Worm (Caenorhabditis elegans) whole organism, L3 larva: Measurements from ENCODE around the gene rsp-8.

Source experiments
- R02D3.7 ChIP-seq: fragments of 150-350 bp; optimal IDR thresholded peaks from 2 replicates; lab custom pipeline; 2014; ENCODE audit warnings: missing biosample characterization, missing genetic modification characterization
- ZK546.5 ChIP-seq: sonication (generic microtip); optimal IDR thresholded peaks from 2 replicates; lab custom pipeline; 2017; ENCODE audit warnings: missing biosample characterization, missing genetic modification characterization
- ama-1 ChIP-seq: fragments of 150-350 bp; optimal IDR thresholded peaks from 2 replicates; lab custom pipeline; 2018
- ceh-16 ChIP-seq: sonication (generic microtip); optimal IDR thresholded peaks from 2 replicates; lab custom pipeline; 2017; ENCODE audit warnings: missing biosample characterization, missing genetic modification characterization
- ceh-28 ChIP-seq: fragments of 150-350 bp; optimal IDR thresholded peaks from 2 replicates; lab custom pipeline; 2014; ENCODE audit warnings: missing biosample characterization, missing genetic modification reagents, missing genetic modification characterization
- ceh-82 ChIP-seq: fragments of 150-350 bp; optimal IDR thresholded peaks from 2 replicates; lab custom pipeline; 2014; ENCODE audit warnings: missing biosample characterization, missing genetic modification characterization
- elt-1 ChIP-seq: fragments of 150-350 bp; optimal IDR thresholded peaks from 2 replicates; lab custom pipeline; 2014; ENCODE audit warnings: missing biosample characterization, missing genetic modification characterization
- elt-2 ChIP-seq: sonication (generic microtip); optimal IDR thresholded peaks from 2 replicates; lab custom pipeline; 2016; ENCODE audit warnings: missing genetic modification reagents, mild to moderate bottlenecking, missing genetic modification characterization, missing compliant biosample characterization
- elt-3 ChIP-seq, 3 experiments: fragments of 150-350 bp in 1 of 3; sonication (generic microtip) in 2 of 3; optimal IDR thresholded peaks; 2 replicates in 2 of 3; 4 replicates in 1 of 3; lab custom pipeline; 2014 to 2017; ENCODE audit warnings: missing biosample characterization in 3 of 3, missing genetic modification characterization in 3 of 3
- eor-1 ChIP-seq, 2 experiments: fragments of 150-350 bp; optimal IDR thresholded peaks; 2 replicates each; lab custom pipeline; 2014 to 2018; ENCODE audit warnings: missing biosample characterization in 2 of 2, missing genetic modification characterization in 2 of 2
- fos-1 ChIP-seq: fragments of 150-350 bp; optimal IDR thresholded peaks from 2 replicates; lab custom pipeline; 2014; ENCODE audit warnings: missing biosample characterization, missing genetic modification characterization
- jun-1 ChIP-seq: fragments of 150-350 bp; optimal IDR thresholded peaks from 2 replicates; lab custom pipeline; 2014; ENCODE audit warnings: missing biosample characterization, missing genetic modification reagents, missing genetic modification characterization
- lin-15B ChIP-seq: fragments of 150-350 bp; optimal IDR thresholded peaks from 2 replicates; lab custom pipeline; 2014; ENCODE audit warnings: missing biosample characterization, missing genetic modification characterization
- lsy-12 ChIP-seq: sonication (generic microtip); optimal IDR thresholded peaks from 2 replicates; lab custom pipeline; 2016; ENCODE audit warnings: mild to moderate bottlenecking, missing genetic modification characterization, missing compliant biosample characterization
- nfya-1 ChIP-seq: sonication (generic microtip); optimal IDR thresholded peaks from 2 replicates; lab custom pipeline; 2017; ENCODE audit warnings: missing genetic modification characterization, mild to moderate bottlenecking, missing compliant biosample characterization, antibody characterized with exemption, moderate library complexity; ENCODE audit not compliant: insufficient read depth
- nhr-12 ChIP-seq: fragments of 150-350 bp; optimal IDR thresholded peaks from 2 replicates; lab custom pipeline; 2014; ENCODE audit warnings: missing biosample characterization, missing genetic modification characterization
- nhr-23 ChIP-seq: fragments of 150-350 bp; optimal IDR thresholded peaks from 2 replicates; lab custom pipeline; 2014; ENCODE audit warnings: missing biosample characterization, missing genetic modification reagents, missing genetic modification characterization
- nhr-237 ChIP-seq: fragments of 150-350 bp; optimal IDR thresholded peaks from 2 replicates; lab custom pipeline; 2014; ENCODE audit warnings: missing biosample characterization, missing genetic modification characterization
- nhr-25 ChIP-seq: sonication (generic microtip); optimal IDR thresholded peaks from 2 replicates; lab custom pipeline; 2017; ENCODE audit warnings: missing biosample characterization, missing genetic modification characterization
- nhr-28 ChIP-seq: fragments of 150-350 bp; optimal IDR thresholded peaks from 2 replicates; lab custom pipeline; 2014; ENCODE audit warnings: missing biosample characterization, missing genetic modification characterization
- nhr-43 ChIP-seq: sonication (generic microtip); optimal IDR thresholded peaks from 2 replicates; lab custom pipeline; 2016; ENCODE audit warnings: mild to moderate bottlenecking, missing genetic modification characterization, missing compliant biosample characterization; ENCODE audit not compliant: poor library complexity, severe bottlenecking
- nhr-67 ChIP-seq: fragments of 150-350 bp; optimal IDR thresholded peaks from 2 replicates; lab custom pipeline; 2014; ENCODE audit warnings: missing biosample characterization, missing genetic modification characterization
- nhr-76 ChIP-seq: fragments of 150-350 bp; sonication (generic microtip); optimal IDR thresholded peaks from 5 replicates; lab custom pipeline; 2014; ENCODE audit warnings: missing biosample characterization, missing genetic modification characterization
- nhr-77 ChIP-seq: fragments of 150-350 bp; optimal IDR thresholded peaks from 2 replicates; lab custom pipeline; 2014; ENCODE audit warnings: missing biosample characterization, missing genetic modification characterization
- pha-4 ChIP-seq: fragments of 150-350 bp; optimal IDR thresholded peaks from 2 replicates; lab custom pipeline; 2014; ENCODE audit warnings: missing biosample characterization, missing genetic modification reagents, missing genetic modification characterization
- pqm-1 ChIP-seq: fragments of 150-350 bp; optimal IDR thresholded peaks from 2 replicates; lab custom pipeline; 2017; ENCODE audit warnings: missing biosample characterization, missing genetic modification characterization, inconsistent platforms
- sea-2 ChIP-seq: fragments of 150-350 bp; sonication (generic microtip); optimal IDR thresholded peaks from 4 replicates; lab custom pipeline; 2014; ENCODE audit warnings: missing biosample characterization, missing genetic modification reagents, missing genetic modification characterization
- skn-1 ChIP-seq: fragments of 150-350 bp; optimal IDR thresholded peaks from 2 replicates; lab custom pipeline; 2014; ENCODE audit warnings: missing biosample characterization, missing genetic modification characterization
- snpc-4 ChIP-seq: fragments of 150-350 bp; optimal IDR thresholded peaks from 2 replicates; lab custom pipeline; 2014; ENCODE audit warnings: missing biosample characterization, missing genetic modification characterization
- tbx-2 ChIP-seq: sonication (generic microtip); optimal IDR thresholded peaks from 2 replicates; lab custom pipeline; 2016; ENCODE audit warnings: mild to moderate bottlenecking, missing genetic modification characterization, missing compliant biosample characterization
- unc-39 ChIP-seq: sonication (generic microtip); optimal IDR thresholded peaks from 4 replicates; lab custom pipeline; 2017; ENCODE audit warnings: missing biosample characterization, missing genetic modification characterization
- ztf-11 ChIP-seq: fragments of 150-350 bp; optimal IDR thresholded peaks from 2 replicates; lab custom pipeline; 2014; ENCODE audit warnings: missing biosample characterization, missing genetic modification characterization
- ztf-4 ChIP-seq: fragments of 150-350 bp; optimal IDR thresholded peaks from 2 replicates; lab custom pipeline; 2014; ENCODE audit warnings: missing biosample characterization, missing genetic modification characterization

The rsp-8 gene

ce11 chrIII:11825654-11826053 is 564 bp upstream of the rsp-8 start (continued):
- no peak for TF ChIP-seq ztf-4 (tag; lab: Kevin White, UChicago)

- TF ChIP-seq ztf-11 (tag; lab: Kevin White, UChicago) (no peak), nfya-1 (peak; percentile 98), lin-15B (tag; lab: Kevin White, UChicago) (peak; percentile 2)
These were observed 2.8 kb downstream of the rsp-8 start for ce11 chrIII:11829062-11829461.

- no peak for TF ChIP-seq ceh-28
- TF ChIP-seq nfya-1, result peak; percentile 99
These were observed 3.5 kb downstream of the rsp-8 start for ce11 chrIII:11829585-11830195.

- TF ChIP-seq ama-1 (peak; percentile 31), nhr-67 (tag; lab: Kevin White, UChicago) (no peak), pha-4 (tag; lab: Kevin White, UChicago) (peak; percentile 22), ZK546.5 (no peak), eor-1 (tag; optimal IDR thresholded peaks at IDR 0.05; lab: Kevin White, UChicago) (no peak), tbx-2 (no peak), nhr-76 (no peak), ztf-4 (tag; lab: Kevin White, UChicago) (no peak), nhr-25 (no peak), R02D3.7 (tag; lab: Kevin White, UChicago) (no peak), lsy-12 (tag; lab: Kevin White, UChicago) (peak; percentile 26), pqm-1 (no peak), ceh-82 (no peak), snpc-4 (tag; lab: Kevin White, UChicago) (no peak), nfya-1 (peak; percentile 28), elt-2 (tag; lab: Kevin White, UChicago) (peak; percentile 15), nhr-77 (tag; lab: Kevin White, UChicago) (no peak), nhr-28 (no peak), fos-1 (tag; lab: Kevin White, UChicago) (no peak), ceh-16 (tag; lab: Kevin White, UChicago) (no peak), elt-1 (tag; lab: Kevin White, UChicago) (no peak), jun-1 (tag; lab: Kevin White, UChicago) (no peak), nhr-237 (tag; lab: Kevin White, UChicago) (no peak)
- TF ChIP-seq, all 47 proteins: peak for 5
These were observed 4.6 kb downstream of the rsp-8 start for ce11 chrIII:11830522-11831489.

- TF ChIP-seq tbx-2 (no peak), ceh-16 (tag; lab: Kevin White, UChicago) (no peak), lsy-12 (tag; lab: Kevin White, UChicago) (no peak), unc-39 (tag; lab: Kevin White, UChicago) (no peak), snpc-4 (tag; lab: Kevin White, UChicago) (no peak), ZK546.5 (no peak), nhr-12 (tag; lab: Kevin White, UChicago) (no peak), sea-2 (GFP tag; lab: Kevin White, UChicago) (no peak), elt-3 (tag; optimal IDR thresholded peaks at IDR 0.05; lab: Kevin White, UChicago) (no peak), skn-1 (tag; lab: Kevin White, UChicago) (no peak), ceh-28 (no peak), nhr-23 (tag; lab: Kevin White, UChicago) (no peak), nhr-25 (no peak), nhr-43 (tag; lab: Kevin White, UChicago) (no peak), pqm-1 (no peak), pha-4 (tag; lab: Kevin White, UChicago) (no peak)
These were observed 7.2 kb downstream of the rsp-8 start for ce11 chrIII:11833449-11833848.
